Worm (Caenorhabditis elegans) whole organism, young adult: ENCODE data around the gene Y62E10A.19.

ENCODE experiments used
- B0019.2 ChIP-seq: fragments of 200-800 bp; sonication (Bioruptor generic); conservative IDR thresholded peaks from 2 replicates; pipeline ENCODE4 v1.3.6; 2022; ENCODE audit warnings: missing genetic modification reagents, missing genetic modification characterization, missing compliant biosample characterization
- B0035.1 ChIP-seq: sonication (generic microtip); optimal IDR thresholded peaks from 2 replicates; lab custom pipeline; 2016; ENCODE audit warnings: missing genetic modification characterization, mild to moderate bottlenecking, missing compliant biosample characterization, missing genotype, missing genetic modification reagents
- B0261.1 ChIP-seq: sonication (generic microtip); optimal IDR thresholded peaks from 2 replicates; lab custom pipeline; 2016; ENCODE audit warnings: mild to moderate bottlenecking, missing genetic modification characterization, moderate library complexity, missing compliant biosample characterization
- C06A6.2 ChIP-seq: fragments of 200-800 bp; sonication (Bioruptor generic); conservative IDR thresholded peaks from 2 replicates; pipeline ENCODE4 v1.3.6; 2022; ENCODE audit warnings: missing genetic modification characterization, missing compliant biosample characterization
- F23B12.7 ChIP-seq: sonication (generic microtip); optimal IDR thresholded peaks from 2 replicates; lab custom pipeline; 2017; ENCODE audit warnings: missing genetic modification characterization, mild to moderate bottlenecking, missing compliant biosample characterization, antibody characterized with exemption, moderate library complexity; ENCODE audit not compliant: insufficient read depth
- F33H1.4 ChIP-seq: fragments of 200-800 bp; sonication (Bioruptor generic); IDR thresholded peaks from 2 replicates; pipeline ENCODE4 v1.3.6; 2022; ENCODE audit warnings: missing genetic modification reagents, missing genetic modification characterization, missing compliant biosample characterization
- F39B2.1 ChIP-seq: fragments of 200-800 bp; sonication (Bioruptor generic); IDR thresholded peaks from 2 replicates; pipeline ENCODE4 v1.3.6; 2022; ENCODE audit warnings: missing genetic modification reagents, missing genetic modification characterization, missing compliant biosample characterization
- F52B5.7 ChIP-seq: sonication (generic microtip); optimal IDR thresholded peaks from 2 replicates; lab custom pipeline; 2016; ENCODE audit warnings: mild to moderate bottlenecking, missing genetic modification characterization, missing compliant biosample characterization
- F55B11.4 ChIP-seq: sonication (generic microtip); optimal IDR thresholded peaks from 2 replicates; lab custom pipeline; 2016; ENCODE audit warnings: missing compliant biosample characterization, missing genetic modification characterization, borderline replicate concordance; ENCODE audit not compliant: insufficient read depth
- K11D2.4 ChIP-seq: fragments of 200-800 bp; sonication (Bioruptor generic); IDR thresholded peaks from 2 replicates; pipeline ENCODE4 v1.3.6; 2022; ENCODE audit warnings: missing genetic modification reagents, missing genetic modification characterization, missing compliant biosample characterization
- K12H6.12 ChIP-seq: fragments of 200-800 bp; sonication (Bioruptor generic); optimal IDR thresholded peaks from 2 replicates; lab custom pipeline; 2018; ENCODE audit warnings: mild to moderate bottlenecking, missing genetic modification characterization, missing compliant biosample characterization
- Y53F4B.3 ChIP-seq: fragments of 200-800 bp; sonication (Bioruptor generic); IDR thresholded peaks from 2 replicates; pipeline ENCODE4 v1.3.6; 2022; ENCODE audit warnings: missing genetic modification reagents, missing genetic modification characterization, missing compliant biosample characterization
- Y53G8AR.9 ChIP-seq: fragments of 200-800 bp; sonication (Bioruptor generic); conservative IDR thresholded peaks from 2 replicates; pipeline ENCODE4 v1.3.6; 2022; ENCODE audit warnings: missing genetic modification reagents, missing genetic modification characterization, missing compliant biosample characterization
- ZK185.1 ChIP-seq: sonication (generic microtip); optimal IDR thresholded peaks from 2 replicates; lab custom pipeline; 2016; ENCODE audit warnings: mild to moderate bottlenecking, missing genetic modification characterization, missing compliant biosample characterization; ENCODE audit not compliant: poor library complexity, severe bottlenecking
- akir-1 ChIP-seq: fragments of 200-800 bp; sonication (Bioruptor generic); optimal IDR thresholded peaks from 2 replicates; lab custom pipeline; 2018; ENCODE audit warnings: mild to moderate bottlenecking, missing genetic modification characterization, moderate library complexity, missing compliant biosample characterization
- ama-1 ChIP-seq, 3 experiments: fragments of 150-350 bp in 1 of 3; sonication (generic microtip) in 2 of 3; optimal IDR thresholded peaks; 2 replicates each; lab custom pipeline; 2014 to 2018; ENCODE audit warnings: missing biosample characterization in 2 of 3, missing genetic modification characterization in 2 of 3, missing genetic modification reagents in 2 of 3
- aptf-3 ChIP-seq: fragments of 200-800 bp; sonication (Bioruptor generic); IDR thresholded peaks from 2 replicates; pipeline ENCODE4 v1.3.6; 2022; ENCODE audit warnings: missing genetic modification characterization, missing compliant biosample characterization
- athp-1 ChIP-seq: sonication (generic microtip); optimal IDR thresholded peaks from 2 replicates; lab custom pipeline; 2017; ENCODE audit warnings: mild to moderate bottlenecking, missing genetic modification characterization, missing compliant biosample characterization
- bed-1 ChIP-seq: fragments of 200-800 bp; sonication (Bioruptor generic); IDR thresholded peaks from 2 replicates; pipeline ENCODE4 v1.3.6; 2022; ENCODE audit warnings: missing genetic modification reagents, missing genetic modification characterization, missing compliant biosample characterization
- cebp-1 ChIP-seq, 2 experiments: fragments of 200-800 bp in 1 of 2; sonication (Bioruptor generic) in 1 of 2; sonication (generic microtip) in 1 of 2; IDR thresholded peaks in 1 of 2; optimal IDR thresholded peaks in 1 of 2; 2 replicates each; pipeline versions ENCODE4 v1.3.6 to Lab custom; 2017 to 2022; ENCODE audit warnings: missing compliant biosample characterization in 2 of 2, missing genetic modification characterization in 2 of 2, mild to moderate bottlenecking in 1 of 2, missing genetic modification reagents in 1 of 2, moderate library complexity in 1 of 2
- cebp-2 ChIP-seq: fragments of 200-800 bp; sonication (Bioruptor generic); IDR thresholded peaks from 2 replicates; pipeline ENCODE4 v1.3.6; 2022; ENCODE audit warnings: missing genetic modification characterization, missing compliant biosample characterization
- ceh-40 ChIP-seq: fragments of 200-800 bp; sonication (Bioruptor generic); IDR thresholded peaks from 2 replicates; pipeline ENCODE4 v1.3.6; 2022; ENCODE audit warnings: missing genetic modification characterization, missing compliant biosample characterization
- chd-7 ChIP-seq: sonication (generic microtip); optimal IDR thresholded peaks from 2 replicates; lab custom pipeline; 2016; ENCODE audit warnings: mild to moderate bottlenecking, missing genetic modification characterization, moderate library complexity, missing compliant biosample characterization
- dox-1 ChIP-seq: fragments of 200-800 bp; sonication (Bioruptor generic); IDR thresholded peaks from 2 replicates; pipeline ENCODE4 v1.3.6; 2022; ENCODE audit warnings: missing genetic modification reagents, missing genetic modification characterization, missing compliant biosample characterization
- egrh-3 ChIP-seq: fragments of 200-800 bp; sonication (Bioruptor generic); IDR thresholded peaks from 2 replicates; pipeline ENCODE4 v1.3.6; 2022; ENCODE audit warnings: missing genetic modification reagents, missing genetic modification characterization, missing compliant biosample characterization
- let-607 ChIP-seq, 2 experiments: fragments of 200-800 bp in 1 of 2; sonication (Bioruptor generic) in 1 of 2; sonication (generic microtip) in 1 of 2; optimal IDR thresholded peaks; 2 replicates each; lab custom pipeline; 2016 to 2018; ENCODE audit warnings: mild to moderate bottlenecking in 2 of 2, missing compliant biosample characterization in 2 of 2, missing genetic modification characterization in 2 of 2, moderate library complexity in 2 of 2, missing genotype in 1 of 2
- lir-1 ChIP-seq: fragments of 200-800 bp; sonication (Bioruptor generic); conservative IDR thresholded peaks from 2 replicates; pipeline ENCODE4 v1.3.6; 2022; ENCODE audit warnings: missing genetic modification reagents, missing genetic modification characterization, missing compliant biosample characterization
- lsl-1 ChIP-seq: fragments of 200-800 bp; sonication (Bioruptor generic); optimal IDR thresholded peaks from 2 replicates; lab custom pipeline; 2018; ENCODE audit warnings: mild to moderate bottlenecking, missing genetic modification characterization, moderate library complexity, missing compliant biosample characterization
- lsy-27 ChIP-seq: sonication (generic microtip); optimal IDR thresholded peaks from 2 replicates; lab custom pipeline; 2017; ENCODE audit warnings: missing genetic modification characterization, mild to moderate bottlenecking, missing compliant biosample characterization, antibody characterized with exemption, missing genotype, borderline replicate concordance; ENCODE audit not compliant: insufficient read depth
- mes-4 ChIP-seq: sonication (generic microtip); optimal IDR thresholded peaks from 2 replicates; lab custom pipeline; 2016; ENCODE audit warnings: missing genotype, missing genetic modification characterization, missing compliant biosample characterization
- nfya-2 ChIP-seq: fragments of 200-800 bp; sonication (Bioruptor generic); IDR thresholded peaks from 2 replicates; pipeline ENCODE4 v1.3.6; 2022; ENCODE audit warnings: missing genetic modification reagents, missing genetic modification characterization, missing compliant biosample characterization
- nfyb-1 ChIP-seq: fragments of 200-800 bp; sonication (Bioruptor generic); IDR thresholded peaks from 2 replicates; pipeline ENCODE4 v1.3.6; 2022; ENCODE audit warnings: missing genetic modification reagents, missing genetic modification characterization, missing compliant biosample characterization
- nhr-179 ChIP-seq: sonication (generic microtip); optimal IDR thresholded peaks from 2 replicates; lab custom pipeline; 2016; ENCODE audit warnings: mild to moderate bottlenecking, missing genetic modification characterization, missing compliant biosample characterization
- nhr-80 ChIP-seq: sonication (generic microtip); optimal IDR thresholded peaks from 2 replicates; lab custom pipeline; 2016; ENCODE audit warnings: missing genetic modification characterization, missing compliant biosample characterization
- snpc-4 ChIP-seq, 5 experiments: fragments of 150-350 bp in 1 of 5; sonication (generic microtip) in 4 of 5; optimal IDR thresholded peaks; 2 replicates each; lab custom pipeline; 2014 to 2018; ENCODE audit warnings: missing genetic modification characterization in 5 of 5, missing biosample characterization in 3 of 5, antibody characterized with exemption in 2 of 5, mild to moderate bottlenecking in 2 of 5, missing compliant biosample characterization in 2 of 5, missing genotype in 2 of 5, moderate library complexity in 2 of 5, missing genetic modification reagents in 1 of 5
- somi-1 ChIP-seq: fragments of 200-800 bp; sonication (Bioruptor generic); optimal IDR thresholded peaks from 2 replicates; lab custom pipeline; 2018; ENCODE audit warnings: mild to moderate bottlenecking, missing genetic modification characterization, missing compliant biosample characterization
- sptf-2 ChIP-seq: fragments of 200-800 bp; sonication (Bioruptor generic); optimal IDR thresholded peaks from 2 replicates; lab custom pipeline; 2018; ENCODE audit warnings: mild to moderate bottlenecking, missing genetic modification characterization, missing compliant biosample characterization
- tbp1 ChIP-seq: fragments of 200-800 bp; sonication (Bioruptor generic); optimal IDR thresholded peaks from 2 replicates; lab custom pipeline; 2018; ENCODE audit warnings: mild to moderate bottlenecking, missing genetic modification characterization, missing compliant biosample characterization
- tlf-1 ChIP-seq: fragments of 200-800 bp; sonication (Bioruptor generic); optimal IDR thresholded peaks from 2 replicates; lab custom pipeline; 2018; ENCODE audit warnings: mild to moderate bottlenecking, missing genetic modification characterization, missing compliant biosample characterization
- xnd-1 ChIP-seq: sonication (generic microtip); optimal IDR thresholded peaks from 2 replicates; lab custom pipeline; 2016; ENCODE audit warnings: missing genotype, missing genetic modification reagents, missing genetic modification characterization, missing compliant biosample characterization
- zfh-2 ChIP-seq: fragments of 200-800 bp; sonication (Bioruptor generic); conservative IDR thresholded peaks from 2 replicates; pipeline ENCODE4 v1.3.6; 2022; ENCODE audit warnings: missing genetic modification reagents, missing genetic modification characterization, missing compliant biosample characterization
- ztf-28 ChIP-seq: fragments of 200-800 bp; sonication (Bioruptor generic); IDR thresholded peaks from 2 replicates; pipeline ENCODE4 v1.3.6; 2022; ENCODE audit warnings: missing genetic modification reagents, missing genetic modification characterization, missing compliant biosample characterization

The Y62E10A.19 gene

ce11 chrIV:13395255-13395654 lies 12.9 kb downstream of the Y62E10A.19 start (continued):
- TF ChIP-seq B0019.2 (GFP tag; lab: Robert Waterston, UW) (no peak), ZK185.1 (no peak)

DNA sequence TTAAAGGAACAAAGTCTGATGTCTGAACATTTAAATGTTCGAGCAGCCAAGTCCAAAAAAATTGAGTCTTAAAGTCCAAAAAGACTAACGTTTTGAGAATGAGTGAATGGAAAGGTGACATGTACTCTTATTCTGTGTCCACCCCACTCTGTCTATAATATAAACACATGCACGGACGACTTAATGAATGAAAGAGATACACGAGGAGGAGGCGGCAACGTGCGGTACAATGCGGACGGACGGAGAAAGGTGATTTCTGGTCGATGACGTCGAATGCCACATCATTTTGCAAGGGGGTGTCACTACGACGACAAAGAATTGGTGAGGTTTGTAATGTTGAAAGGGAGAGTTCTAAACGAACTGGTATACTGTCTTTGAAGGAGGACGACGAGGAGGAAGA lies 13.4 kb downstream of the Y62E10A.19 start:
- TF ChIP-seq ama-1 (optimal IDR thresholded peaks at IDR 0.05; lab: Kevin White, UChicago), result peak; percentile 42
- no peak for TF ChIP-seq ama-1 (GFP tag; optimal IDR thresholded peaks at IDR 0.05; lab: Kevin White, UChicago)
- no peak for TF ChIP-seq ztf-28 (GFP tag; lab: Robert Waterston, UW)

- TF ChIP-seq egrh-3 (GFP tag; lab: Robert Waterston, UW), result no peak
- TF ChIP-seq K12H6.12 (tag; lab: Kevin White, UChicago), result no peak
- no peak for TF ChIP-seq ama-1 (optimal IDR thresholded peaks at IDR 0.05; lab: Kevin White, UChicago)
- no peak for TF ChIP-seq ama-1 (GFP tag; optimal IDR thresholded peaks at IDR 0.05; lab: Kevin White, UChicago)
- no peak for TF ChIP-seq C06A6.2 (GFP tag; lab: Robert Waterston, UW)
- 0 out of 2 replicates have a peak, but pooled peaks have one; percentile 7 for TF ChIP-seq lir-1 (GFP tag; lab: Robert Waterston, UW)
- no peak for TF ChIP-seq cebp-2
- TF ChIP-seq zfh-2 (GFP tag; lab: Robert Waterston, UW), result no peak
- no peak for TF ChIP-seq snpc-4 (GFP tag; optimal IDR thresholded peaks at IDR 0.05; lab: Kevin White, UChicago)
- peak in 1 of 4 experiments; percentile 0 for TF ChIP-seq snpc-4 (tag; optimal IDR thresholded peaks at IDR 0.05; lab: Kevin White, UChicago)
- no peak for TF ChIP-seq athp-1
- TF ChIP-seq nfyb-1 (GFP tag; lab: Robert Waterston, UW), result peak; percentile 69
- TF ChIP-seq cebp-1 (GFP tag; IDR thresholded peaks at IDR 0.05; lab: Robert Waterston, UW), result no peak; the same call in 1 of the 2 replicates
- TF ChIP-seq cebp-1 (tag; optimal IDR thresholded peaks at IDR 0.05; lab: Kevin White, UChicago), result peak; percentile 34
- TF ChIP-seq nfya-2, result no peak
- TF ChIP-seq akir-1 (GFP tag; lab: Kevin White, UChicago), result no peak
- TF ChIP-seq somi-1 (GFP tag; lab: Kevin White, UChicago), result peak; percentile 25
- TF ChIP-seq F52B5.7 (tag; lab: Kevin White, UChicago), result no peak
- TF ChIP-seq B0035.1, result no peak
- TF ChIP-seq B0261.1, result no peak
- peak; percentile 5 for TF ChIP-seq tlf-1 (GFP tag; lab: Kevin White, UChicago)
- 0 out of 2 replicates have a peak, but pooled peaks have one; percentile 41 for TF ChIP-seq Y53G8AR.9 (GFP tag; lab: Robert Waterston, UW)
- TF ChIP-seq K11D2.4 (GFP tag; lab: Robert Waterston, UW), result 0 out of 2 replicates have a peak, but pooled peaks have one; percentile 12
- peak; percentile 7 for TF ChIP-seq tbp1 (GFP tag; lab: Kevin White, UChicago)
- TF ChIP-seq lsy-27, result no peak
- no peak for TF ChIP-seq ceh-40 (GFP tag; lab: Robert Waterston, UW)
- TF ChIP-seq mes-4, result no peak
- no peak for TF ChIP-seq bed-1 (GFP tag; lab: Robert Waterston, UW)
- no peak for TF ChIP-seq chd-7
- TF ChIP-seq F39B2.1 (GFP tag; lab: Robert Waterston, UW), result no peak
- TF ChIP-seq dox-1 (GFP tag; lab: Robert Waterston, UW), result no peak
- no peak for TF ChIP-seq F23B12.7
- peak in 1 of 2 experiments; percentile 41 for TF ChIP-seq let-607 (tag; optimal IDR thresholded peaks at IDR 0.05; lab: Kevin White, UChicago)
- TF ChIP-seq F33H1.4 (GFP tag; lab: Robert Waterston, UW), result no peak
- no peak for TF ChIP-seq Y53F4B.3
- no peak for TF ChIP-seq F55B11.4 (tag; lab: Kevin White, UChicago)
- no peak for TF ChIP-seq xnd-1 (tag; lab: Kevin White, UChicago)
- peak; percentile 81 for TF ChIP-seq nhr-80 (tag; lab: Kevin White, UChicago)
- no peak for TF ChIP-seq nhr-179
- TF ChIP-seq aptf-3 (GFP tag; lab: Robert Waterston, UW), result no peak
- TF ChIP-seq lsl-1, result no peak
- TF ChIP-seq sptf-2 (GFP tag; lab: Kevin White, UChicago), result no peak
Measured at ce11 chrIV:13393246-13393716, 14.8 kb downstream of the Y62E10A.19 start.
